Worm (Caenorhabditis elegans) whole organism, L2 larva: ENCODE results near the gene otpl-1.
A peak's percentile ranks its signal among the peaks of the same experiment; 100 is the strongest.

Experiments used
- C34F6.9 ChIP-seq: fragments of 150-350 bp; optimal IDR thresholded peaks from 2 replicates; lab custom pipeline; 2014; ENCODE audit warnings: missing biosample characterization, missing genetic modification characterization
- F13H6.1 ChIP-seq: sonication (generic microtip); optimal IDR thresholded peaks from 2 replicates; lab custom pipeline; 2016; ENCODE audit warnings: missing genetic modification characterization, missing compliant biosample characterization
- R02D3.7 ChIP-seq: fragments of 150-350 bp; optimal IDR thresholded peaks from 2 replicates; lab custom pipeline; 2014; ENCODE audit warnings: missing biosample characterization, missing genetic modification characterization
- aly-2 ChIP-seq: fragments of 150-350 bp; optimal IDR thresholded peaks from 2 replicates; lab custom pipeline; 2014; ENCODE audit warnings: missing biosample characterization, missing genetic modification characterization
- ama-1 ChIP-seq: fragments of 150-350 bp; optimal IDR thresholded peaks from 2 replicates; lab custom pipeline; 2018; ENCODE audit warnings: inconsistent platforms
- blmp-1 ChIP-seq: sonication (generic microtip); optimal IDR thresholded peaks from 2 replicates; lab custom pipeline; 2017; ENCODE audit warnings: missing genetic modification characterization, mild to moderate bottlenecking, missing compliant biosample characterization, antibody characterized with exemption, moderate library complexity; ENCODE audit not compliant: insufficient read depth
- ceh-16 ChIP-seq: fragments of 150-350 bp; optimal IDR thresholded peaks from 2 replicates; lab custom pipeline; 2014; ENCODE audit warnings: missing biosample characterization, missing genetic modification characterization
- crh-2 ChIP-seq: sonication (generic microtip); optimal IDR thresholded peaks from 2 replicates; lab custom pipeline; 2017; ENCODE audit warnings: missing biosample characterization, missing genetic modification characterization
- elt-3 ChIP-seq: sonication (generic microtip); optimal IDR thresholded peaks from 2 replicates; lab custom pipeline; 2017; ENCODE audit warnings: missing biosample characterization, missing genetic modification characterization
- fos-1 ChIP-seq: fragments of 150-350 bp; optimal IDR thresholded peaks from 2 replicates; lab custom pipeline; 2014; ENCODE audit warnings: missing biosample characterization, missing genetic modification characterization
- gmeb-1 ChIP-seq: fragments of 150-350 bp; optimal IDR thresholded peaks from 2 replicates; lab custom pipeline; 2014; ENCODE audit warnings: missing biosample characterization, missing genetic modification characterization
- lin-11 ChIP-seq: fragments of 150-350 bp; sonication (generic microtip); optimal IDR thresholded peaks from 2 replicates; lab custom pipeline; 2014; ENCODE audit warnings: missing biosample characterization, missing genetic modification characterization, inconsistent platforms, mixed read lengths
- lin-13 ChIP-seq: fragments of 150-350 bp; optimal IDR thresholded peaks from 2 replicates; lab custom pipeline; 2014; ENCODE audit warnings: missing biosample characterization, missing genetic modification reagents, missing genetic modification characterization
- lin-39 ChIP-seq: fragments of 150-350 bp; optimal IDR thresholded peaks from 2 replicates; lab custom pipeline; 2014; ENCODE audit warnings: missing biosample characterization, missing genetic modification reagents, missing genetic modification characterization
- lsy-2 ChIP-seq, 2 experiments: fragments of 150-350 bp in 1 of 2; sonication (generic microtip) in 1 of 2; optimal IDR thresholded peaks; 2 replicates each; lab custom pipeline; 2014 to 2017; ENCODE audit warnings: missing biosample characterization in 2 of 2, missing genetic modification characterization in 2 of 2
- mab-5 ChIP-seq: fragments of 150-350 bp; optimal IDR thresholded peaks from 2 replicates; lab custom pipeline; 2014; ENCODE audit warnings: missing biosample characterization, missing genetic modification characterization
- mdl-1 ChIP-seq, 2 experiments: fragments of 150-350 bp in 1 of 2; sonication (generic microtip) in 1 of 2; optimal IDR thresholded peaks; 2 replicates each; lab custom pipeline; 2017; ENCODE audit warnings: missing biosample characterization in 2 of 2, missing genetic modification characterization in 2 of 2
- nhr-10 ChIP-seq: sonication (generic microtip); optimal IDR thresholded peaks from 2 replicates; lab custom pipeline; 2017; ENCODE audit warnings: missing biosample characterization, missing genetic modification characterization
- nhr-11 ChIP-seq: fragments of 150-350 bp; optimal IDR thresholded peaks from 2 replicates; lab custom pipeline; 2014; ENCODE audit warnings: missing biosample characterization, missing genetic modification characterization
- nhr-129 ChIP-seq: fragments of 150-350 bp; optimal IDR thresholded peaks from 2 replicates; lab custom pipeline; 2014; ENCODE audit warnings: missing biosample characterization, missing genetic modification characterization
- nhr-21 ChIP-seq: fragments of 150-350 bp; optimal IDR thresholded peaks from 2 replicates; lab custom pipeline; 2014; ENCODE audit warnings: missing biosample characterization, missing genetic modification characterization
- nhr-237 ChIP-seq: fragments of 150-350 bp; optimal IDR thresholded peaks from 2 replicates; lab custom pipeline; 2014; ENCODE audit warnings: missing biosample characterization, missing genetic modification characterization
- nhr-25 ChIP-seq: fragments of 150-350 bp; sonication (generic microtip); optimal IDR thresholded peaks from 3 replicates; lab custom pipeline; 2014; ENCODE audit warnings: missing biosample characterization, missing genetic modification characterization
- nhr-6 ChIP-seq: fragments of 150-350 bp; optimal IDR thresholded peaks from 2 replicates; lab custom pipeline; 2014; ENCODE audit warnings: missing biosample characterization, missing genetic modification characterization
- peb-1 ChIP-seq: fragments of 150-350 bp; optimal IDR thresholded peaks from 2 replicates; lab custom pipeline; 2014; ENCODE audit warnings: missing biosample characterization, missing genetic modification characterization
- skn-1 ChIP-seq: sonication (generic microtip); optimal IDR thresholded peaks from 2 replicates; lab custom pipeline; 2017; ENCODE audit warnings: missing biosample characterization, missing genetic modification characterization
- sma-3 ChIP-seq: sonication (generic microtip); optimal IDR thresholded peaks from 2 replicates; lab custom pipeline; 2016; ENCODE audit warnings: missing genetic modification reagents, missing genetic modification characterization, missing compliant biosample characterization
- sma-9 ChIP-seq, 2 experiments: fragments of 150-350 bp in 1 of 2; sonication (generic microtip) in 1 of 2; optimal IDR thresholded peaks; 2 replicates each; lab custom pipeline; 2014 to 2016; ENCODE audit warnings: missing genetic modification characterization in 2 of 2, mild to moderate bottlenecking in 1 of 2, missing biosample characterization in 1 of 2, missing compliant biosample characterization in 1 of 2, missing genetic modification reagents in 1 of 2, moderate library complexity in 1 of 2
- snpc-4 ChIP-seq: fragments of 150-350 bp; optimal IDR thresholded peaks from 2 replicates; lab custom pipeline; 2014; ENCODE audit warnings: missing biosample characterization, missing genetic modification characterization
- unc-39 ChIP-seq: fragments of 150-350 bp; optimal IDR thresholded peaks from 2 replicates; lab custom pipeline; 2014; ENCODE audit warnings: missing biosample characterization, missing genetic modification characterization
- unc-55 ChIP-seq: fragments of 150-350 bp; sonication (generic microtip); optimal IDR thresholded peaks from 3 replicates; lab custom pipeline; 2014; ENCODE audit warnings: missing biosample characterization, missing genetic modification reagents, missing genetic modification characterization
- unc-62 ChIP-seq: fragments of 150-350 bp; optimal IDR thresholded peaks from 2 replicates; lab custom pipeline; 2014; ENCODE audit warnings: missing biosample characterization, missing genetic modification reagents, missing genetic modification characterization
- zag-1 ChIP-seq: fragments of 150-350 bp; optimal IDR thresholded peaks from 2 replicates; lab custom pipeline; 2014; ENCODE audit warnings: missing biosample characterization, missing genetic modification characterization
- ztf-1 ChIP-seq: fragments of 200-800 bp; sonication (Bioruptor generic); conservative IDR thresholded peaks from 2 replicates; pipeline ENCODE4 v1.3.6; 2022; ENCODE audit warnings: missing genetic modification characterization, missing compliant biosample characterization
- ztf-11 ChIP-seq: sonication (generic microtip); optimal IDR thresholded peaks from 2 replicates; lab custom pipeline; 2017; ENCODE audit warnings: missing biosample characterization, missing genetic modification characterization
- ztf-4 ChIP-seq: fragments of 150-350 bp; optimal IDR thresholded peaks from 2 replicates; lab custom pipeline; 2014; ENCODE audit warnings: missing biosample characterization, missing genetic modification characterization

Gene otpl-1

ce11 chrIV:3539253-3539652 lies 29.5 kb upstream of the otpl-1 start:
- TF ChIP-seq lsy-2 (tag; optimal IDR thresholded peaks at IDR 0.05; lab: Kevin White, UChicago), result peak in 1 of 2 experiments; percentile 27
- peak; percentile 5 for TF ChIP-seq C34F6.9 (tag; lab: Kevin White, UChicago)
- TF ChIP-seq ztf-1 (GFP tag; lab: Robert Waterston, UW), result no peak
- TF ChIP-seq unc-55 (GFP tag; lab: Kevin White, UChicago), result peak; percentile 49

DNA sequence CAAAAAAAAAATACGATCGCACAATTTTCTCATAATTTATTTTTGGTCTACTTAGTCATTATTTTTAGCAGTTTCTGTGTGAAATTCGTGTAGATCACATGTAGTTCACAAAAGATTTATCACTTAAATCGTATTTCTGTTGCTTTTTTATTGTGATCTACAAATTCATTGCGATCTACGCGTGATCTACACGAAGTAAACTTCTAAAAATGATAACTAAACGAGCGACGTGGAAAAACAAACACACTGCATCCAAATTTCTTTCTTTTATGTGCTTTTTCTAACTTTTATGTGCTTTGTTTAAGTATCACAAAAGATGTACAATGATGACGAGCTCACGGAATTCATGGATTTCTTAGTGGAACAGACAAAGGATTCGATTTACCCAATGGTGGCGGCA lies 28.9 kb upstream of the otpl-1 start, which contains the start of gene B0212.3:
B0212.3 (plus strand) TSS at position 301 of the 400 bp plus-strand sequence.
- TF ChIP-seq lin-39 (tag; lab: Kevin White, UChicago) (no peak), elt-3 (tag; lab: Kevin White, UChicago) (no peak), mab-5 (tag; lab: Kevin White, UChicago) (no peak), mdl-1 (tag; optimal IDR thresholded peaks at IDR 0.05; lab: Kevin White, UChicago) (no peak), lin-11 (tag; lab: Kevin White, UChicago) (no peak), C34F6.9 (tag; lab: Kevin White, UChicago) (no peak), snpc-4 (tag; lab: Kevin White, UChicago) (no peak), nhr-237 (tag; lab: Kevin White, UChicago) (no peak), ceh-16 (tag; lab: Kevin White, UChicago) (no peak), nhr-11 (tag; lab: Kevin White, UChicago) (no peak), unc-55 (GFP tag; lab: Kevin White, UChicago) (no peak), sma-3 (GFP tag; lab: Kevin White, UChicago) (no peak), sma-9 (GFP tag; optimal IDR thresholded peaks at IDR 0.05; lab: Kevin White, UChicago) (no peak), sma-9 (tag; optimal IDR thresholded peaks at IDR 0.05; lab: Kevin White, UChicago) (no peak), nhr-10 (tag; lab: Kevin White, UChicago) (no peak), blmp-1 (no peak), ztf-11 (tag; lab: Kevin White, UChicago) (no peak), peb-1 (no peak), crh-2 (tag; lab: Kevin White, UChicago) (no peak)

DNA sequence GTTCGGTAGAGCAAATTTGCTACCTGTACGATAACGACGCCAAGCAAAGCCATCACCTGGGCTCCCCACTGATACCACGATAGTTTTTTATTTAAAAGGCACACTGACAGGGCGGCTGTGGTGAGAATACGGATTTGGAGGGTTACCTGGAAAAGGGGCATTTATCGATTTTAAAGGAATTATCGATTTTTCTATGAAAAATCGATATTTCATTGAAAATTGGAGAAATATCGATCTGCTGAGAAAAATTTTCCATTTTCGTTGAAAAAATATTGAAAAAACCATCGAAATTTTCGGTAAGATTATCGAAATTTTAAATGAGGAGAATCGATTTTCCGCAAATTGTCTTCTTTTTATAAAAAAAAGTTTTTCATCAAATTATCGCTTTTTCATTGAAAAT lies 23.7 kb upstream of the otpl-1 start:
- TF ChIP-seq lin-13 (GFP tag; lab: Kevin White, UChicago), result no peak
- TF ChIP-seq mab-5 (tag; lab: Kevin White, UChicago), result no peak
- no peak for TF ChIP-seq elt-3 (tag; lab: Kevin White, UChicago)
- no peak for TF ChIP-seq unc-39 (tag; lab: Kevin White, UChicago)
- TF ChIP-seq ztf-1 (GFP tag; lab: Robert Waterston, UW), result no peak
- TF ChIP-seq skn-1 (tag; lab: Kevin White, UChicago), result no peak
- TF ChIP-seq ztf-11 (tag; lab: Kevin White, UChicago), result no peak
- no peak for TF ChIP-seq lin-11 (tag; lab: Kevin White, UChicago)

- TF ChIP-seq sma-9 (GFP tag; optimal IDR thresholded peaks at IDR 0.05; lab: Kevin White, UChicago) (no peak), sma-9 (tag; optimal IDR thresholded peaks at IDR 0.05; lab: Kevin White, UChicago) (no peak), nhr-6 (tag; lab: Kevin White, UChicago) (no peak), skn-1 (tag; lab: Kevin White, UChicago) (no peak), nhr-21 (tag; lab: Kevin White, UChicago) (no peak), nhr-25 (tag; lab: Kevin White, UChicago) (no peak)
Measured at ce11 chrIV:3547500-3547899, 21.3 kb upstream of the otpl-1 start, which contains the start of gene nstp-6. TSS of gene nstp-6 (minus strand) at chrIV:3547600.

- TF ChIP-seq lsy-2 (tag; optimal IDR thresholded peaks at IDR 0.05; lab: Kevin White, UChicago) (no peak), nhr-6 (tag; lab: Kevin White, UChicago) (no peak), sma-9 (GFP tag; optimal IDR thresholded peaks at IDR 0.05; lab: Kevin White, UChicago) (peak; percentile 29), sma-9 (tag; optimal IDR thresholded peaks at IDR 0.05; lab: Kevin White, UChicago) (no peak), F13H6.1 (tag; lab: Kevin White, UChicago) (peak; percentile 64), crh-2 (tag; lab: Kevin White, UChicago) (peak; percentile 56), ztf-4 (tag; lab: Kevin White, UChicago) (no peak), unc-62 (no peak), fos-1 (tag; lab: Kevin White, UChicago) (peak; percentile 37), ceh-16 (tag; lab: Kevin White, UChicago) (no peak), gmeb-1 (tag; lab: Kevin White, UChicago) (peak; percentile 47), nhr-10 (tag; lab: Kevin White, UChicago) (no peak), zag-1 (tag; lab: Kevin White, UChicago) (no peak), nhr-129 (tag; lab: Kevin White, UChicago) (no peak), R02D3.7 (tag; lab: Kevin White, UChicago) (no peak), ztf-1 (GFP tag; lab: Robert Waterston, UW) (no peak), aly-2 (tag; lab: Kevin White, UChicago) (no peak), ama-1 (lab: Kevin White, UChicago) (no peak)
Measured at ce11 chrIV:3548315-3548714, 20.5 kb upstream of the otpl-1 start.
